Fruit fly (Drosophila melanogaster): ENCODE data around the gene epsilonCOP.

The epsilonCOP gene

dm6 chr2L:6455955-6456599 lies 32.8 kb upstream of the epsilonCOP start, which contains the start of gene frj:
TSS of gene frj (plus strand) at chr2L:6456052.
- TF ChIP-seq aop (GFP tag; IDR thresholded peaks at IDR 0.05) (peak; percentile 31; the same call in 1 of the 2 replicates), CG5180 (GFP tag; optimal IDR thresholded peaks at IDR 0.05) (peak; percentile 9), lilli (GFP tag; optimal IDR thresholded peaks at IDR 0.05) (peak; percentile 70), salm (tag; optimal IDR thresholded peaks at IDR 0.05) (peak; percentile 36), CG3995 (GFP tag; optimal IDR thresholded peaks at IDR 0.05) (peak; percentile 59), CoRest (tag; optimal IDR thresholded peaks at IDR 0.05) (peak; percentile 80), CG17361 (GFP tag; IDR thresholded peaks at IDR 0.05) (peak; percentile 74), CG16863 (GFP tag; optimal IDR thresholded peaks at IDR 0.05) (peak; percentile 57), E2f1 (GFP tag; IDR thresholded peaks at IDR 0.05) (0 out of 2 replicates have a peak, but pooled peaks have one; percentile 32), HmgD (GFP tag; optimal IDR thresholded peaks at IDR 0.05) (peak; percentile 76), zfh2 (GFP tag; optimal IDR thresholded peaks at IDR 0.05) (peak; percentile 68), ems (GFP tag; optimal IDR thresholded peaks at IDR 0.05) (peak; percentile 56), Med (GFP tag) (peak; percentile 93), CG30403 (GFP tag; optimal IDR thresholded peaks at IDR 0.05) (peak; percentile 78), Abd-B (GFP tag; optimal IDR thresholded peaks at IDR 0.05) (peak; percentile 80), CG7357 (GFP tag; IDR thresholded peaks at IDR 0.05) (peak; percentile 99), CG14441 (GFP tag; IDR thresholded peaks at IDR 0.05) (peak; percentile 70), HHEX (GFP tag; optimal IDR thresholded peaks at IDR 0.05) (no peak), Dp (GFP tag; optimal IDR thresholded peaks at IDR 0.05) (peak; percentile 45), mirr (GFP tag; optimal IDR thresholded peaks at IDR 0.05) (no peak), CG7786 (GFP tag; optimal IDR thresholded peaks at IDR 0.05) (peak; percentile 70), CG14014 (GFP tag; IDR thresholded peaks at IDR 0.05) (peak; percentile 64), Fer1 (GFP tag; optimal IDR thresholded peaks at IDR 0.05) (no peak), CG16779 (GFP tag; IDR thresholded peaks at IDR 0.05) (no peak), MESR4 (GFP tag; optimal IDR thresholded peaks at IDR 0.05) (peak; percentile 29), Scr (GFP tag; IDR thresholded peaks at IDR 0.05; ENCODE audit: partially characterized antibody) (peak; percentile 71), CG3407 (GFP tag; optimal IDR thresholded peaks at IDR 0.05) (no peak), grn (GFP tag; optimal IDR thresholded peaks at IDR 0.05) (no peak), ranshi (GFP tag; IDR thresholded peaks at IDR 0.05) (peak; percentile 55; the same call in 1 of the 2 replicates), CG11456 (GFP tag; IDR thresholded peaks at IDR 0.05) (peak; percentile 76), NFAT (GFP tag; IDR thresholded peaks at IDR 0.05) (peak; percentile 61), Hr39 (optimal IDR thresholded peaks at IDR 0.05) (no peak), CG8765 (GFP tag; IDR thresholded peaks at IDR 0.05) (peak; percentile 60; the same call in 1 of the 2 replicates), CG9817 (tag; optimal IDR thresholded peaks at IDR 0.05) (peak; percentile 62), CG17359 (tag; optimal IDR thresholded peaks at IDR 0.05) (peak; percentile 57), CG10431 (GFP tag; optimal IDR thresholded peaks at IDR 0.05) (no peak), H2.0 (GFP tag; IDR thresholded peaks at IDR 0.05) (peak; percentile 56), gt (GFP tag; IDR thresholded peaks at IDR 0.05) (no peak), CG33557 (GFP tag; optimal IDR thresholded peaks at IDR 0.05) (no peak), dan (GFP tag; IDR thresholded peaks at IDR 0.05) (no peak), Lpt (GFP tag; optimal IDR thresholded peaks at IDR 0.05) (no peak), hb (GFP tag; IDR thresholded peaks at IDR 0.05; ENCODE audit: partially characterized antibody) (peak; percentile 57; the same call in 2 of the 3 replicates), H15 (GFP tag; IDR thresholded peaks at IDR 0.05) (no peak), CG12744 (GFP tag; optimal IDR thresholded peaks at IDR 0.05) (peak; percentile 12), Fer3 (tag; optimal IDR thresholded peaks at IDR 0.05) (peak; percentile 41), CG17802 (tag; optimal IDR thresholded peaks at IDR 0.05) (peak; percentile 95), C15 (GFP tag; IDR thresholded peaks at IDR 0.05) (no peak), CG13287 (GFP tag; IDR thresholded peaks at IDR 0.05; ENCODE audit: partially characterized antibody) (peak; percentile 67), CG15011 (GFP tag; optimal IDR thresholded peaks at IDR 0.05) (peak; percentile 19), hbn (GFP tag; IDR thresholded peaks at IDR 0.05; ENCODE audit: partially characterized antibody) (0 out of 2 replicates have a peak, but pooled peaks have one; percentile 26)

Data from whole organism, embryonic.